Worm (Caenorhabditis elegans) whole organism, L1 larva: Measurements from ENCODE around the gene era-1.

Source experiments
- blmp-1 ChIP-seq: fragments of 150-350 bp; optimal IDR thresholded peaks from 2 replicates; lab custom pipeline; 2014; ENCODE audit warnings: missing biosample characterization, missing genetic modification characterization
- ceh-82 ChIP-seq, 3 experiments: fragments of 150-350 bp in 1 of 3; sonication (generic microtip) in 2 of 3; optimal IDR thresholded peaks; 2 replicates each; lab custom pipeline; 2014 to 2017; ENCODE audit warnings: missing biosample characterization in 3 of 3, missing genetic modification characterization in 3 of 3
- ceh-90 ChIP-seq: sonication (generic microtip); optimal IDR thresholded peaks from 2 replicates; lab custom pipeline; 2016; ENCODE audit warnings: missing genetic modification characterization, missing compliant biosample characterization
- dpl-1 ChIP-seq, 3 experiments: fragments of 150-350 bp in 2 of 3; sonication (generic microtip) in 1 of 3; optimal IDR thresholded peaks; 2 replicates each; lab custom pipeline; 2014 to 2017; ENCODE audit warnings: missing biosample characterization in 3 of 3, missing genetic modification characterization in 3 of 3, missing genetic modification reagents in 3 of 3
- efl-1 ChIP-seq, 4 experiments: fragments of 150-350 bp; optimal IDR thresholded peaks in 3 of 4; peaks in 1 of 4; 1 replicate in 1 of 4; 2 replicates in 3 of 4; lab custom pipeline; 2014; ENCODE audit warnings: missing biosample characterization in 2 of 4, missing genetic modification characterization in 2 of 4, missing genetic modification reagents in 2 of 4
- elt-2 ChIP-seq: sonication (generic microtip); optimal IDR thresholded peaks from 2 replicates; lab custom pipeline; 2016; ENCODE audit warnings: missing genetic modification characterization, mild to moderate bottlenecking, inconsistent platforms, missing compliant biosample characterization, missing genetic modification reagents
- elt-3 ChIP-seq, 6 experiments: fragments of 150-350 bp in 1 of 6; sonication (generic microtip); optimal IDR thresholded peaks; 2 replicates each; lab custom pipeline; 2017 to 2018; ENCODE audit warnings: missing biosample characterization in 6 of 6, missing genetic modification characterization in 6 of 6, inconsistent platforms in 1 of 6
- ets-5 ChIP-seq: fragments of 200-800 bp; sonication (Bioruptor generic); IDR thresholded peaks from 2 replicates; pipeline ENCODE4 v1.3.6; 2022; ENCODE audit warnings: missing genetic modification characterization, missing compliant biosample characterization
- fkh-8 ChIP-seq: sonication (generic microtip); optimal IDR thresholded peaks from 2 replicates; lab custom pipeline; 2016; ENCODE audit warnings: mild to moderate bottlenecking, missing genetic modification characterization, missing compliant biosample characterization
- hlh-4 ChIP-seq: sonication (generic microtip); optimal IDR thresholded peaks from 2 replicates; lab custom pipeline; 2016; ENCODE audit warnings: mild to moderate bottlenecking, missing genetic modification characterization, missing compliant biosample characterization
- isw-1 ChIP-seq: fragments of 200-800 bp; sonication (Bioruptor generic); IDR thresholded peaks from 2 replicates; pipeline ENCODE4 v1.3.6; 2022; ENCODE audit warnings: missing genetic modification characterization, missing compliant biosample characterization
- jun-1 ChIP-seq: fragments of 150-350 bp; optimal IDR thresholded peaks from 2 replicates; lab custom pipeline; 2014; ENCODE audit warnings: missing biosample characterization, missing genetic modification reagents, missing genetic modification characterization
- lin-13 ChIP-seq: fragments of 150-350 bp; optimal IDR thresholded peaks from 2 replicates; lab custom pipeline; 2014; ENCODE audit warnings: missing biosample characterization, missing genetic modification reagents, missing genetic modification characterization
- lin-35 ChIP-seq, 2 experiments: fragments of 150-350 bp; optimal IDR thresholded peaks; 2 replicates each; lab custom pipeline; 2014; ENCODE audit warnings: missing biosample characterization in 2 of 2, missing genetic modification characterization in 2 of 2, missing genetic modification reagents in 2 of 2
- lir-3 ChIP-seq: sonication (generic microtip); optimal IDR thresholded peaks from 2 replicates; lab custom pipeline; 2016; ENCODE audit warnings: mild to moderate bottlenecking, missing genetic modification characterization, moderate library complexity, missing compliant biosample characterization; ENCODE audit not compliant: poor library complexity
- nhr-11 ChIP-seq: fragments of 150-350 bp; optimal IDR thresholded peaks from 2 replicates; lab custom pipeline; 2014; ENCODE audit warnings: missing biosample characterization, missing genetic modification characterization
- nhr-19 ChIP-seq: fragments of 200-800 bp; sonication (Bioruptor generic); conservative IDR thresholded peaks from 2 replicates; pipeline ENCODE4 v1.3.6; 2022; ENCODE audit warnings: missing genetic modification characterization, missing compliant biosample characterization
- nhr-20 ChIP-seq: sonication (generic microtip); optimal IDR thresholded peaks from 2 replicates; lab custom pipeline; 2016; ENCODE audit warnings: mild to moderate bottlenecking, missing genetic modification characterization, missing compliant biosample characterization
- nhr-28 ChIP-seq: fragments of 150-350 bp; optimal IDR thresholded peaks from 2 replicates; lab custom pipeline; 2014; ENCODE audit warnings: missing biosample characterization, missing genetic modification characterization
- rnt-1 ChIP-seq: sonication (generic microtip); optimal IDR thresholded peaks from 2 replicates; lab custom pipeline; 2016; ENCODE audit warnings: mild to moderate bottlenecking, missing genetic modification characterization, moderate library complexity, missing compliant biosample characterization
- sox-4 ChIP-seq: sonication (generic microtip); optimal IDR thresholded peaks from 2 replicates; lab custom pipeline; 2016; ENCODE audit warnings: missing genetic modification characterization, missing compliant biosample characterization
- sptf-1 ChIP-seq: fragments of 150-350 bp; optimal IDR thresholded peaks from 2 replicates; lab custom pipeline; 2014; ENCODE audit warnings: missing biosample characterization, missing genetic modification characterization
- unc-130 ChIP-seq: fragments of 150-350 bp; optimal IDR thresholded peaks from 2 replicates; lab custom pipeline; 2017; ENCODE audit warnings: missing biosample characterization, missing genetic modification characterization, inconsistent platforms
- unc-98 ChIP-seq: fragments of 200-800 bp; sonication (Bioruptor generic); IDR thresholded peaks from 2 replicates; pipeline ENCODE4 v1.3.6; 2022; ENCODE audit warnings: missing genetic modification characterization, missing compliant biosample characterization
- vab-15 ChIP-seq: sonication (generic microtip); optimal IDR thresholded peaks from 2 replicates; lab custom pipeline; 2017; ENCODE audit warnings: missing genotype, mild to moderate bottlenecking, missing genetic modification characterization, missing compliant biosample characterization

Gene era-1

ce11 chrV:6685499-6685898, 17.4 kb upstream of the era-1 start:
- TF ChIP-seq ceh-82 (tag; optimal IDR thresholded peaks at IDR 0.05; lab: Kevin White, UChicago) = no peak
- TF ChIP-seq, all 84 proteins: peak for 0

ce11 chrV:6685963-6686362, 16.9 kb upstream of the era-1 start:
- TF ChIP-seq dpl-1 (GFP tag; optimal IDR thresholded peaks at IDR 0.05; lab: Kevin White, UChicago) (no peak), nhr-11 (tag; lab: Kevin White, UChicago) (no peak), lin-35 (GFP tag; optimal IDR thresholded peaks at IDR 0.05; lab: Kevin White, UChicago) (no peak), nhr-28 (tag; lab: Kevin White, UChicago) (no peak), nhr-20 (tag; lab: Kevin White, UChicago) (no peak), unc-98 (GFP tag; lab: Robert Waterston, UW) (no peak), ets-5 (GFP tag; lab: Robert Waterston, UW) (no peak), ceh-90 (no peak), hlh-4 (tag; lab: Kevin White, UChicago) (no peak), elt-2 (no peak), jun-1 (tag; lab: Kevin White, UChicago) (no peak), nhr-19 (no peak), efl-1 (optimal IDR thresholded peaks at IDR 0.05; lab: Kevin White, UChicago) (no peak), efl-1 (GFP tag; optimal IDR thresholded peaks at IDR 0.05 in 1 of 2; lab: Kevin White, UChicago) (no peak)

ce11 chrV:6688392-6688791, 14.5 kb upstream of the era-1 start, which contains the start of gene K11G9.5:
Gene K11G9.5, minus strand, starts transcription at chrV:6688492.
- no peak for TF ChIP-seq efl-1 (optimal IDR thresholded peaks at IDR 0.05; lab: Kevin White, UChicago)
- peak in 1 of 2 experiments; percentile 52 for TF ChIP-seq efl-1 (GFP tag; optimal IDR thresholded peaks at IDR 0.05 in 1 of 2; lab: Kevin White, UChicago)
- no peak for TF ChIP-seq ceh-90

- peak; percentile 22 for TF ChIP-seq blmp-1 (tag; lab: Kevin White, UChicago)
- peak in 1 of 6 experiments; percentile 7 for TF ChIP-seq elt-3 (tag; optimal IDR thresholded peaks at IDR 0.05; lab: Kevin White, UChicago)
- TF ChIP-seq sox-4 (tag; lab: Kevin White, UChicago) = no peak
Observed at ce11 chrV:6690075-6690474, 12.8 kb upstream of the era-1 start.

ce11 chrV:6691813-6692351, 11.0 kb upstream of the era-1 start, which contains the start of gene mtl-1:
Gene mtl-1, minus strand, starts transcription at chrV:6691863.
- TF ChIP-seq elt-2 (peak; percentile 53), ceh-90 (no peak), efl-1 (optimal IDR thresholded peaks at IDR 0.05; lab: Kevin White, UChicago) (no peak), efl-1 (GFP tag; optimal IDR thresholded peaks at IDR 0.05 in 1 of 2; lab: Kevin White, UChicago) (peak in 1 of 2 experiments; percentile 39)
- TF ChIP-seq, all 84 proteins: peak for 2

ce11 chrV:6694668-6695067, 8.2 kb upstream of the era-1 start, which contains the start of gene W02F12.8:
Gene W02F12.8, minus strand, starts transcription at chrV:6694768.
- TF ChIP-seq rnt-1 (tag; lab: Kevin White, UChicago) = no peak
- TF ChIP-seq unc-98 (GFP tag; lab: Robert Waterston, UW) = no peak
- TF ChIP-seq blmp-1 (tag; lab: Kevin White, UChicago) = peak; percentile 8
- TF ChIP-seq lin-13 = no peak
- no peak for TF ChIP-seq isw-1 (GFP tag; lab: Robert Waterston, UW)
- no peak for TF ChIP-seq sptf-1 (tag; lab: Kevin White, UChicago)
- TF ChIP-seq fkh-8 (tag; lab: Kevin White, UChicago) = no peak
- TF ChIP-seq lir-3 (tag; lab: Kevin White, UChicago) = no peak
- TF ChIP-seq unc-130 (tag; lab: Kevin White, UChicago) = no peak
- TF ChIP-seq, all 84 proteins: peak for 1

- TF ChIP-seq vab-15 (no peak), blmp-1 (tag; lab: Kevin White, UChicago) (peak; percentile 18)
- TF ChIP-seq, all 84 proteins: peak for 1
Observed at ce11 chrV:6697552-6697951, 5.3 kb upstream of the era-1 start, which contains the start of gene W02F12.2. Gene W02F12.2, minus strand, starts transcription at chrV:6697652.
